Fruit fly (Drosophila melanogaster) whole organism, wandering third instar larva: Measurements from ENCODE around the gene DIP-gamma.

Source experiments
- Jra ChIP-seq: sonication (Bioruptor generic); optimal IDR thresholded peaks from 2 replicates; lab custom pipeline; 2016; ENCODE audit warnings: missing biosample characterization, missing genetic modification characterization
- N ChIP-seq: fragments of >200 bp; optimal IDR thresholded peaks from 2 replicates; lab custom pipeline; 2018; ENCODE audit warnings: missing biosample characterization, missing external identifiers, missing genetic modification characterization

- TF ChIP-seq N (GFP tag; lab: Kevin White, UChicago), result no peak
- no peak for TF ChIP-seq Jra (GFP tag; lab: Kevin White, UChicago)
Observed at dm6 chr3R:28875345-28875744, 94.8 kb downstream of the DIP-gamma start, which contains the start of gene Nepl18.
